Fruit fly (Drosophila melanogaster): Measurements from ENCODE around the gene twe.

The twe gene

dm6 chr2L:16268107-16268539 is 6.4 kb upstream of the twe start (continued):
- TF ChIP-seq dac (GFP tag; optimal IDR thresholded peaks at IDR 0.05) (no peak), pdm3 (GFP tag; optimal IDR thresholded peaks at IDR 0.05) (no peak), net (GFP tag; optimal IDR thresholded peaks at IDR 0.05) (peak; percentile 40), achi (GFP tag; optimal IDR thresholded peaks at IDR 0.05) (no peak), esn (GFP tag; optimal IDR thresholded peaks at IDR 0.05) (no peak), Eip78C (GFP tag) (no peak), CG7368 (GFP tag; optimal IDR thresholded peaks at IDR 0.05) (no peak), spab (GFP tag; optimal IDR thresholded peaks at IDR 0.05) (no peak), Blimp-1 (GFP tag; optimal IDR thresholded peaks at IDR 0.05) (no peak), lz (GFP tag; optimal IDR thresholded peaks at IDR 0.05) (no peak), Gug (GFP tag; IDR thresholded peaks at IDR 0.05) (no peak), Eip75B (GFP tag; optimal IDR thresholded peaks at IDR 0.05) (no peak), CG6276 (GFP tag; optimal IDR thresholded peaks at IDR 0.05) (peak; percentile 32)

dm6 chr2L:16267159-16268065 is 5.7 kb upstream of the twe start:
- peak; percentile 13 for TF ChIP-seq CG6792 (GFP tag; optimal IDR thresholded peaks at IDR 0.05)
- no peak for TF ChIP-seq CG6854 (GFP tag; optimal IDR thresholded peaks at IDR 0.05)
- no peak for TF ChIP-seq cyc (GFP tag; optimal IDR thresholded peaks at IDR 0.05)
- no peak for TF ChIP-seq fd85E (GFP tag; optimal IDR thresholded peaks at IDR 0.05)
- peak; percentile 15 for TF ChIP-seq topi (GFP tag; optimal IDR thresholded peaks at IDR 0.05)
- TF ChIP-seq dsx (GFP tag; optimal IDR thresholded peaks at IDR 0.05; ENCODE audit: poor library complexity, severe bottlenecking): peak; percentile 98
- no peak for TF ChIP-seq CG15336 (GFP tag; IDR thresholded peaks at IDR 0.05)
- TF ChIP-seq CG1621 (tag; optimal IDR thresholded peaks at IDR 0.05): no peak
- no peak for TF ChIP-seq pdm3 (GFP tag; optimal IDR thresholded peaks at IDR 0.05)
- TF ChIP-seq CG11762 (GFP tag; optimal IDR thresholded peaks at IDR 0.05; ENCODE audit: insufficient read depth): peak; percentile 22
- peak; percentile 33 for TF ChIP-seq Ets96B (tag; optimal IDR thresholded peaks at IDR 0.05)
- TF ChIP-seq CG6163 (GFP tag; IDR thresholded peaks at IDR 0.05): no peak
- no peak for TF ChIP-seq CG9139 (GFP tag; optimal IDR thresholded peaks at IDR 0.05)
- peak; percentile 52 for TF ChIP-seq CG10631 (GFP tag; optimal IDR thresholded peaks at IDR 0.05)
- TF ChIP-seq CG32006 (GFP tag; optimal IDR thresholded peaks at IDR 0.05): no peak
- peak; percentile 31 for TF ChIP-seq CG6808 (GFP tag; optimal IDR thresholded peaks at IDR 0.05)
- TF ChIP-seq Blimp-1 (GFP tag; optimal IDR thresholded peaks at IDR 0.05): no peak
- no peak for TF ChIP-seq CG34406 (GFP tag; optimal IDR thresholded peaks at IDR 0.05)
- no peak for TF ChIP-seq esn (GFP tag; optimal IDR thresholded peaks at IDR 0.05)
- no peak for TF ChIP-seq CG4318 (GFP tag; optimal IDR thresholded peaks at IDR 0.05)
- no peak for TF ChIP-seq fkh (GFP tag; optimal IDR thresholded peaks at IDR 0.05)
- no peak for TF ChIP-seq Hr39 (GFP tag; optimal IDR thresholded peaks at IDR 0.05)
- peak; percentile 31 for TF ChIP-seq achi (GFP tag; optimal IDR thresholded peaks at IDR 0.05)
- TF ChIP-seq Sox15 (GFP tag; optimal IDR thresholded peaks at IDR 0.05): no peak
- TF ChIP-seq CG31627 (GFP tag; optimal IDR thresholded peaks at IDR 0.05): no peak
- TF ChIP-seq CG7368 (GFP tag; optimal IDR thresholded peaks at IDR 0.05): no peak
- peak; percentile 41 for TF ChIP-seq CG10669 (GFP tag; optimal IDR thresholded peaks at IDR 0.05)
- no peak for TF ChIP-seq Sox102F (GFP tag; optimal IDR thresholded peaks at IDR 0.05)
- peak; percentile 42 for TF ChIP-seq fd59A (GFP tag; optimal IDR thresholded peaks at IDR 0.05)
- TF ChIP-seq OdsH (GFP tag; optimal IDR thresholded peaks at IDR 0.05): peak; percentile 44
- no peak for TF ChIP-seq Smox (GFP tag; optimal IDR thresholded peaks at IDR 0.05)
- peak; percentile 55 for TF ChIP-seq CG3032 (tag; optimal IDR thresholded peaks at IDR 0.05)
- TF ChIP-seq CG16779 (tag; optimal IDR thresholded peaks at IDR 0.05): no peak
- peak; percentile 5 for TF ChIP-seq CG3919 (GFP tag; optimal IDR thresholded peaks at IDR 0.05)
- peak; percentile 32 for TF ChIP-seq Hr4 (GFP tag; optimal IDR thresholded peaks at IDR 0.05)
- no peak for TF ChIP-seq Ets21C (GFP tag; optimal IDR thresholded peaks at IDR 0.05)
- TF ChIP-seq acj6 (GFP tag; optimal IDR thresholded peaks at IDR 0.05): peak; percentile 18
- TF ChIP-seq Sox14 (GFP tag; optimal IDR thresholded peaks at IDR 0.05): peak; percentile 0
- peak; percentile 17 for TF ChIP-seq spab (GFP tag; optimal IDR thresholded peaks at IDR 0.05)
- TF ChIP-seq svp (GFP tag): no peak
- peak; percentile 28 to 77 for TF ChIP-seq ss (GFP tag; optimal IDR thresholded peaks at IDR 0.05)

All from whole organism, prepupa.